Fruit fly (Drosophila melanogaster) whole organism, embryonic: ENCODE results near the gene Hsp70Ab.

Source experiments
- Bdp1 ChIP-seq: fragments of 200-800 bp; sonication (Bioruptor generic); optimal IDR thresholded peaks from 3 replicates; lab custom pipeline; 2016; ENCODE audit warnings: missing biosample characterization, missing genetic modification characterization
- CG12769 ChIP-seq: fragments of 200-800 bp; sonication (Bioruptor generic); optimal IDR thresholded peaks from 2 replicates; lab custom pipeline; 2019; ENCODE audit warnings: missing biosample characterization, mild to moderate bottlenecking, missing genetic modification characterization, moderate library complexity
- CG13624 ChIP-seq: fragments of 200-800 bp; sonication (Bioruptor generic); optimal IDR thresholded peaks from 2 replicates; lab custom pipeline; 2016; ENCODE audit warnings: missing biosample characterization, missing genetic modification characterization
- CG15073 ChIP-seq: fragments of 200-800 bp; sonication (Bioruptor generic); optimal IDR thresholded peaks from 2 replicates; lab custom pipeline; 2016; ENCODE audit warnings: missing biosample characterization, missing genetic modification characterization
- CG15479 ChIP-seq: fragments of 200-800 bp; sonication (Bioruptor generic); optimal IDR thresholded peaks from 3 replicates; lab custom pipeline; 2019; ENCODE audit warnings: missing biosample characterization, mild to moderate bottlenecking, missing genetic modification characterization, moderate library complexity
- CG16813 ChIP-seq: fragments of 200-800 bp; sonication (Bioruptor generic); IDR thresholded peaks from 3 replicates; pipeline ENCODE4 v1.3.6; 2022; ENCODE audit warnings: missing biosample characterization, missing genetic modification characterization; ENCODE audit not compliant: partially characterized antibody
- CG17359 ChIP-seq: fragments of 200-800 bp; sonication (Bioruptor generic); optimal IDR thresholded peaks from 3 replicates; lab custom pipeline; 2018; ENCODE audit warnings: missing biosample characterization, mild to moderate bottlenecking, missing genetic modification characterization, moderate library complexity
- CG17568 ChIP-seq: fragments of 200-800 bp; sonication (Bioruptor generic); optimal IDR thresholded peaks from 2 replicates; lab custom pipeline; 2018; ENCODE audit warnings: missing biosample characterization, mild to moderate bottlenecking, missing genetic modification characterization, moderate library complexity
- CG17612 ChIP-seq: fragments of 200-800 bp; sonication (Bioruptor generic); IDR thresholded peaks from 2 replicates; pipeline ENCODE4 v1.3.6; 2022; ENCODE audit warnings: missing biosample characterization, missing genetic modification characterization
- CG17802 ChIP-seq: fragments of 200-800 bp; sonication (Bioruptor generic); optimal IDR thresholded peaks from 2 replicates; lab custom pipeline; 2018; ENCODE audit warnings: missing biosample characterization, mild to moderate bottlenecking, missing genetic modification characterization, moderate library complexity
- CG17912 ChIP-seq: fragments of 200-800 bp; sonication (Bioruptor generic); optimal IDR thresholded peaks from 2 replicates; lab custom pipeline; 2018; ENCODE audit warnings: missing biosample characterization, mild to moderate bottlenecking, missing genetic modification characterization
- CG18262 ChIP-seq: fragments of 200-800 bp; optimal IDR thresholded peaks from 3 replicates; lab custom pipeline; 2019; ENCODE audit warnings: missing biosample characterization, mild to moderate bottlenecking, missing genetic modification characterization, moderate library complexity
- CG2202 ChIP-seq: fragments of 200-800 bp; sonication (Bioruptor generic); optimal IDR thresholded peaks from 2 replicates; lab custom pipeline; 2018; ENCODE audit warnings: missing biosample characterization, mild to moderate bottlenecking, missing genetic modification characterization
- CG2712 ChIP-seq: fragments of 200-800 bp; optimal IDR thresholded peaks from 3 replicates; lab custom pipeline; 2019; ENCODE audit warnings: missing biosample characterization, mild to moderate bottlenecking, missing genetic modification characterization, moderate library complexity
- CG4854 ChIP-seq: fragments of 200-800 bp; sonication (Bioruptor generic); optimal IDR thresholded peaks from 2 replicates; lab custom pipeline; 2016; ENCODE audit warnings: missing biosample characterization, missing genetic modification characterization, inconsistent platforms
- CG7745 ChIP-seq: fragments of 200-800 bp; sonication (Bioruptor generic); optimal IDR thresholded peaks from 2 replicates; lab custom pipeline; 2018; ENCODE audit warnings: missing biosample characterization, mild to moderate bottlenecking, missing genetic modification characterization, moderate library complexity
- CkIIα-i1 ChIP-seq: fragments of 200-800 bp; sonication (Bioruptor generic); IDR thresholded peaks from 2 replicates; pipeline ENCODE4 v1.3.6; 2022; ENCODE audit warnings: missing biosample characterization, missing genetic modification characterization
- CoRest ChIP-seq: fragments of 200-800 bp; sonication (Bioruptor generic); optimal IDR thresholded peaks from 3 replicates; lab custom pipeline; 2018; ENCODE audit warnings: missing biosample characterization, mild to moderate bottlenecking, missing genetic modification characterization, moderate library complexity
- CrebB ChIP-seq: fragments of 200-800 bp; sonication (Bioruptor generic); optimal IDR thresholded peaks from 3 replicates; lab custom pipeline; 2018; ENCODE audit warnings: missing biosample characterization, mild to moderate bottlenecking, missing genetic modification characterization
- D19A ChIP-seq: fragments of 200-800 bp; optimal IDR thresholded peaks from 3 replicates; lab custom pipeline; 2019; ENCODE audit warnings: missing biosample characterization, mild to moderate bottlenecking, missing genetic modification characterization, moderate library complexity
- Eip74EF ChIP-seq, 2 experiments: fragments of 200-800 bp in 1 of 2; fragments of >200 bp in 1 of 2; sonication (Bioruptor generic) in 1 of 2; optimal IDR thresholded peaks; 2 replicates each; lab custom pipeline; 2017 to 2019; ENCODE audit warnings: missing biosample characterization in 2 of 2, missing genetic modification characterization in 2 of 2, mild to moderate bottlenecking in 1 of 2, moderate library complexity in 1 of 2
- Ets97D ChIP-seq: fragments of 200-800 bp; sonication (Bioruptor generic); optimal IDR thresholded peaks from 3 replicates; lab custom pipeline; 2016; ENCODE audit warnings: missing biosample characterization, missing genetic modification characterization
- HmgD ChIP-seq: fragments of 200-800 bp; sonication (Bioruptor generic); optimal IDR thresholded peaks from 3 replicates; lab custom pipeline; 2016; ENCODE audit warnings: missing biosample characterization, missing genetic modification characterization
- Jarid2 ChIP-seq: fragments of 200-800 bp; sonication (Bioruptor generic); optimal IDR thresholded peaks from 3 replicates; lab custom pipeline; 2017; ENCODE audit warnings: mild to moderate bottlenecking, missing biosample characterization, missing genetic modification reagents, missing genetic modification characterization
- MBD-R2 ChIP-seq: fragments of 200-800 bp; sonication (Bioruptor generic); IDR thresholded peaks from 2 replicates; pipeline ENCODE4 v1.3.6; 2022; ENCODE audit warnings: missing biosample characterization, missing genetic modification characterization
- MTF-1 ChIP-seq: fragments of 200-800 bp; sonication (Bioruptor generic); optimal IDR thresholded peaks from 2 replicates; lab custom pipeline; 2018; ENCODE audit warnings: missing biosample characterization, mild to moderate bottlenecking, missing genetic modification characterization, borderline replicate concordance
- Myb ChIP-seq: fragments of 200-800 bp; sonication (Bioruptor generic); optimal IDR thresholded peaks from 2 replicates; lab custom pipeline; 2016; ENCODE audit warnings: missing biosample characterization, missing genetic modification characterization
- Neu2 ChIP-seq: fragments of 200-800 bp; sonication (Bioruptor generic); optimal IDR thresholded peaks from 3 replicates; lab custom pipeline; 2016; ENCODE audit warnings: missing biosample characterization, missing genetic modification characterization, borderline replicate concordance
- Six4 ChIP-seq: fragments of 200-800 bp; sonication (Bioruptor generic); optimal IDR thresholded peaks from 2 replicates; lab custom pipeline; 2016; ENCODE audit warnings: missing biosample characterization, missing genetic modification characterization
- Stat92E ChIP-seq, 3 experiments: fragments of >200 bp in 2 of 3; fragments of 200-800 bp in 1 of 3; sonication (Bioruptor generic) in 1 of 3; optimal IDR thresholded peaks; 2 replicates each; lab custom pipeline; 2017 to 2019; ENCODE audit warnings: missing biosample characterization in 3 of 3, missing genetic modification characterization in 3 of 3, mild to moderate bottlenecking in 1 of 3, moderate library complexity in 1 of 3
- Trl ChIP-seq, 3 experiments: fragments of >200 bp in 2 of 3; fragments of 200-800 bp in 1 of 3; sonication (Bioruptor generic) in 1 of 3; optimal IDR thresholded peaks; 2 replicates in 1 of 3; 3 replicates in 2 of 3; lab custom pipeline; 2016 to 2017; ENCODE audit warnings: missing biosample characterization in 1 of 3, missing genetic modification characterization in 1 of 3
- ara ChIP-seq: fragments of 200-800 bp; sonication (Bioruptor generic); IDR thresholded peaks from 2 replicates; pipeline ENCODE4 v1.3.6; 2022; ENCODE audit warnings: missing biosample characterization, missing genetic modification characterization
- cad ChIP-seq: fragments of >200 bp; optimal IDR thresholded peaks from 2 replicates; lab custom pipeline; 2017; ENCODE audit warnings: missing biosample characterization, missing genetic modification characterization
- caup ChIP-seq: fragments of 200-800 bp; sonication (Bioruptor generic); optimal IDR thresholded peaks from 3 replicates; lab custom pipeline; 2017; ENCODE audit warnings: missing biosample characterization, mild to moderate bottlenecking, missing genetic modification characterization, moderate library complexity; ENCODE audit not compliant: severe bottlenecking
- ems ChIP-seq: fragments of 200-800 bp; sonication (Bioruptor generic); optimal IDR thresholded peaks from 3 replicates; lab custom pipeline; 2016; ENCODE audit warnings: missing biosample characterization, missing genetic modification characterization
- gcm ChIP-seq: fragments of 200-800 bp; sonication (Bioruptor generic); optimal IDR thresholded peaks from 2 replicates; lab custom pipeline; 2019; ENCODE audit warnings: missing biosample characterization, mild to moderate bottlenecking, missing genetic modification characterization, moderate library complexity
- gro ChIP-seq: fragments of 200-800 bp; sonication (Bioruptor generic); optimal IDR thresholded peaks from 2 replicates; lab custom pipeline; 2016; ENCODE audit warnings: missing biosample characterization, missing genetic modification characterization
- her ChIP-seq: fragments of 200-800 bp; sonication (Bioruptor generic); optimal IDR thresholded peaks from 2 replicates; lab custom pipeline; 2016; ENCODE audit warnings: missing biosample characterization, missing genetic modification characterization
- insv ChIP-seq, 2 experiments: fragments of 200-800 bp; sonication (Bioruptor generic); optimal IDR thresholded peaks; 3 replicates each; lab custom pipeline; 2016 to 2018; ENCODE audit warnings: missing biosample characterization in 2 of 2, missing genetic modification characterization in 2 of 2
- pfk ChIP-seq: fragments of 200-800 bp; sonication (Bioruptor generic); optimal IDR thresholded peaks from 2 replicates; lab custom pipeline; 2018; ENCODE audit warnings: missing biosample characterization, mild to moderate bottlenecking, missing genetic modification characterization, moderate library complexity
- repo ChIP-seq: fragments of 200-800 bp; sonication (Bioruptor generic); optimal IDR thresholded peaks from 2 replicates; lab custom pipeline; 2016; ENCODE audit warnings: missing biosample characterization, missing genetic modification characterization
- run ChIP-seq: fragments of 200-800 bp; sonication (Bioruptor generic); optimal IDR thresholded peaks from 3 replicates; lab custom pipeline; 2018; ENCODE audit warnings: missing biosample characterization, mild to moderate bottlenecking, missing genetic modification characterization
- schlank ChIP-seq: fragments of 200-800 bp; sonication (Bioruptor generic); optimal IDR thresholded peaks from 2 replicates; lab custom pipeline; 2018; ENCODE audit warnings: missing biosample characterization, mild to moderate bottlenecking, missing genetic modification characterization
- sqz ChIP-seq: fragments of 200-800 bp; sonication (Bioruptor generic); optimal IDR thresholded peaks from 3 replicates; lab custom pipeline; 2018; ENCODE audit warnings: missing biosample characterization, mild to moderate bottlenecking, missing genetic modification characterization
- tap ChIP-seq: fragments of 200-800 bp; optimal IDR thresholded peaks from 3 replicates; lab custom pipeline; 2019; ENCODE audit warnings: missing biosample characterization, mild to moderate bottlenecking, missing genetic modification characterization, moderate library complexity
- tll ChIP-seq, 2 experiments: fragments of 200-800 bp in 1 of 2; fragments of >200 bp in 1 of 2; sonication (Bioruptor generic) in 1 of 2; optimal IDR thresholded peaks; 2 replicates each; lab custom pipeline; 2017 to 2019; ENCODE audit warnings: missing biosample characterization in 2 of 2, missing genetic modification characterization in 2 of 2, mild to moderate bottlenecking in 1 of 2, moderate library complexity in 1 of 2
- tup ChIP-seq: fragments of 200-800 bp; sonication (Bioruptor generic); optimal IDR thresholded peaks from 2 replicates; lab custom pipeline; 2016; ENCODE audit warnings: missing biosample characterization, mild to moderate bottlenecking, missing genetic modification characterization, moderate library complexity
- wek ChIP-seq: fragments of 200-800 bp; sonication (Bioruptor generic); optimal IDR thresholded peaks from 3 replicates; lab custom pipeline; 2018; ENCODE audit warnings: missing biosample characterization, mild to moderate bottlenecking, missing genetic modification characterization, moderate library complexity

The Hsp70Ab gene

DNA sequence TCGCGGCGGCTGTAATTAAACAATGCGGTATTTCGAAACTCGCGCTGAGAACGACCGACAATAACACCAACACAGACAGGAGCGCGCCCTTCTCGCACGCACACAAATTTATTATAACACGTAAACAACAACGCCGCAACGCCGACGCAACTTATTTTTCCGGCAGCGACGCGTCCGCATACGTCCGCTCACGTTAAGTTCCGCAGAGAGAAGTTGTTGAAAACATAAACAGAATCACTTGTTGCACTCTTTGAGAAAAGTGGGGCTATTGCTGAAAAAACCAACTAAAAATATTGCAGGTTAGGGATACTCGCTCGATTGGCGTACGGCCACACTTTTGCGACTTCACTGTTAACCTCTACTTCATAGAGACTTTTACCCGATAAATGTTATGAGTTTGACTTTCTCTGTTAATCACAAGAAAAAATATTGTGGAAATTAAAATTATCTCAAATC, 9.4 kb upstream of the Hsp70Ab start, which contains the start of gene Cad87A (continued):
- TF ChIP-seq ems (GFP tag; lab: Kevin White, UChicago) (peak; percentile 34), run (peak; percentile 36), CrebB (tag; lab: Kevin White, UChicago) (peak; percentile 67), Six4 (GFP tag; lab: Kevin White, UChicago) (no peak), tll (GFP tag; optimal IDR thresholded peaks at IDR 0.05; lab: Kevin White, UChicago) (peak in 1 of 2 experiments; percentile 85), CG7745 (tag; lab: Kevin White, UChicago) (peak; percentile 38), Ets97D (GFP tag; lab: Kevin White, UChicago) (no peak), tap (peak; percentile 2), Stat92E (GFP tag; optimal IDR thresholded peaks at IDR 0.05; lab: Kevin White, UChicago) (peak in 1 of 3 experiments; percentile 62), wek (peak; percentile 67), MTF-1 (GFP tag; lab: Kevin White, UChicago) (peak; percentile 58), gcm (GFP tag; lab: Kevin White, UChicago) (no peak), cad (GFP tag; lab: Kevin White, UChicago) (no peak), CG17802 (tag; lab: Kevin White, UChicago) (no peak), D19A (tag; lab: Kevin White, UChicago) (peak; percentile 34), CG2202 (tag; lab: Kevin White, UChicago) (peak; percentile 23), CG15479 (GFP tag; lab: Kevin White, UChicago) (peak; percentile 24), CG4854 (GFP tag; lab: Kevin White, UChicago) (no peak), gro (GFP tag; lab: Kevin White, UChicago) (peak; percentile 82), CG16813 (GFP tag; lab: Robert Waterston, UW) (no peak), CG2712 (peak; percentile 28), CG17359 (tag; lab: Kevin White, UChicago) (peak; percentile 23), insv (GFP tag; optimal IDR thresholded peaks at IDR 0.05; lab: Kevin White, UChicago) (peak in 1 of 2 experiments; percentile 9), CG17912 (GFP tag; lab: Kevin White, UChicago) (peak; percentile 12), Myb (GFP tag; lab: Kevin White, UChicago) (no peak), Trl (optimal IDR thresholded peaks at IDR 0.05; lab: Kevin White, UChicago) (peak; percentile 41 to 62), Trl (GFP tag; optimal IDR thresholded peaks at IDR 0.05; lab: Kevin White, UChicago) (peak; percentile 59), caup (GFP tag; lab: Kevin White, UChicago) (peak; percentile 69), repo (GFP tag; lab: Kevin White, UChicago) (peak; percentile 58), Neu2 (GFP tag; lab: Kevin White, UChicago) (no peak), CG17568 (GFP tag; lab: Kevin White, UChicago) (peak; percentile 16), sqz (GFP tag; lab: Kevin White, UChicago) (peak; percentile 2), Jarid2 (GFP tag; lab: Kevin White, UChicago) (peak; percentile 96), CoRest (tag; lab: Kevin White, UChicago) (no peak), her (GFP tag; lab: Kevin White, UChicago) (peak; percentile 21), HmgD (peak; percentile 38), MBD-R2 (GFP tag; lab: Robert Waterston, UW) (no peak), CG17612 (GFP tag; lab: Robert Waterston, UW) (no peak), schlank (tag; lab: Kevin White, UChicago) (no peak), ara (GFP tag; lab: Robert Waterston, UW) (no peak), Bdp1 (GFP tag; lab: Kevin White, UChicago) (no peak), CkIIα-i1 (GFP tag; lab: Robert Waterston, UW) (no peak), CG15073 (GFP tag; lab: Kevin White, UChicago) (no peak), tup (GFP tag; lab: Kevin White, UChicago) (no peak), CG13624 (GFP tag; lab: Kevin White, UChicago) (no peak), CG18262 (peak; percentile 20), pfk (GFP tag; lab: Kevin White, UChicago) (peak; percentile 43), CG12769 (tag; lab: Kevin White, UChicago) (peak; percentile 52), Eip74EF (GFP tag; optimal IDR thresholded peaks at IDR 0.05; lab: Kevin White, UChicago) (peak in 1 of 2 experiments; percentile 69)
